Fruit fly (Drosophila melanogaster): ENCODE measurements around the gene CG6923.

CG6923 gene

DNA sequence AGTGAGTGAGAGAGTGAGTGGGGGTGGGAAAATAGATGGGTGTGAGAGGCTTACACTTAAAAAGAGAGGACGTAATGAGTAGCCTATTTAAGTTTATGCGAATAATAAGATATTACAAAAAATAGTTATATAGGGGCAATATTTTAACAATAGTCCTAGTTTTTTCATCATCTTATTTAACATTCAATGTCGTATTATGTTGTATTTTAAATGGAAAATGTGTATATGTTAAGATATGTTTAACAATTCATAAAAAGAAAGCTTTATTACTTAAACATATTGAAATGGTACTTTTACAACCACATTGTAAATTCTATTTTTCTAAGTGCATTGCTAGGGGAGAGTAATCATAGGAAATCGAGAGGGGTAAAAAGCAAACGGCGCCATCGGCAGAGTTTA is 24.2 kb upstream of the CG6923 start (continued):
- peak; percentile 43 for TF ChIP-seq topi (GFP tag; optimal IDR thresholded peaks at IDR 0.05)
- TF ChIP-seq Lpt (GFP tag; optimal IDR thresholded peaks at IDR 0.05) = no peak
- peak; percentile 51 for TF ChIP-seq CG32006 (GFP tag; optimal IDR thresholded peaks at IDR 0.05)
- TF ChIP-seq spab (GFP tag; optimal IDR thresholded peaks at IDR 0.05) = peak; percentile 50
- no peak for TF ChIP-seq CG4318 (GFP tag; optimal IDR thresholded peaks at IDR 0.05)
- no peak for TF ChIP-seq fd59A (GFP tag; optimal IDR thresholded peaks at IDR 0.05)
- TF ChIP-seq Sox14 (GFP tag; optimal IDR thresholded peaks at IDR 0.05) = peak; percentile 24
- TF ChIP-seq Gug (GFP tag; IDR thresholded peaks at IDR 0.05) = no peak
- peak; percentile 0 for TF ChIP-seq Hr39 (GFP tag; optimal IDR thresholded peaks at IDR 0.05)
- peak; percentile 86 for TF ChIP-seq Eip78C (GFP tag)
- no peak for TF ChIP-seq CG6854 (GFP tag; optimal IDR thresholded peaks at IDR 0.05)
- peak; percentile 36 for TF ChIP-seq pdm3 (GFP tag; optimal IDR thresholded peaks at IDR 0.05)
- TF ChIP-seq fkh (GFP tag; optimal IDR thresholded peaks at IDR 0.05) = no peak
- peak; percentile 3 for TF ChIP-seq Sox102F (GFP tag; optimal IDR thresholded peaks at IDR 0.05)
- peak; percentile 27 for TF ChIP-seq CG31627 (GFP tag; optimal IDR thresholded peaks at IDR 0.05)
- peak; percentile 52 for TF ChIP-seq Met (GFP tag; optimal IDR thresholded peaks at IDR 0.05)
- TF ChIP-seq svp (GFP tag) = no peak
- TF ChIP-seq vri (GFP tag; optimal IDR thresholded peaks at IDR 0.05) = no peak

DNA sequence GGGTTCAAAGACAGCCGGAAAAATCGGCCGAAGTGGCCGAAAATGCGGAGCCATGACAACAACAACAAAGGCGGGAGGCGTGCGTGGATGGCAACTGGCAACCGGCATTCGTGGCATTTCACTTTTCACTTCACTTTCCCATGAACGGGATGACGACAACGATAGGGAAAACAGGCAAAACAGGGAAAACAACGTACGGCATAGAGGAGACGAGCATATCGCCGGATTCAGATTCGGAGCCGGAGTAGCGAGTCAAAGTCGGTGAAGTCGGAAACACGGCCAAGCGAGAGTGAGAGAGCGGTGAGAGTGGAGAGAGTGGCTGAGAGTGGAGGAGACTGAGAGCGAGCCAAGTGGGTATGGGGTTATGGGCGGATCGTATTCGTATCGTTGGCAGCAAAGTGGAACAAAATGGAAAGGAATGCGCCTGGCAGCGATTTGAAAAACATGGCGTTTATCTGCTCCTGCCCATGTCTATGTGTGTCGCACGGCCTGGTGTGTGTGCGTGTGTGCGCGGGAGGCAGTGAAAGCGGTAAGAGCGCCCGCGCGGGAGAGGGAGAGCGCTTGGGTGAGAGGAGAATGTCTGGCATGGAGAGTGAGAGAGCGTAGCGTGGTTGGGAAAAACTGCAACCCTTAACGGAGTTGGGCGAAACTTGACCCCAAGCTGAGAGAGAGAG is 23.6 kb upstream of the CG6923 start:
- TF ChIP-seq vri (GFP tag; optimal IDR thresholded peaks at IDR 0.05) = no peak
- TF ChIP-seq CG32006 (GFP tag; optimal IDR thresholded peaks at IDR 0.05) = peak; percentile 0
- no peak for TF ChIP-seq cyc (GFP tag; optimal IDR thresholded peaks at IDR 0.05)
- no peak for TF ChIP-seq acj6 (GFP tag; optimal IDR thresholded peaks at IDR 0.05)
- no peak for TF ChIP-seq CG4318 (GFP tag; optimal IDR thresholded peaks at IDR 0.05)
- no peak for TF ChIP-seq eg (GFP tag; IDR thresholded peaks at IDR 0.05)
- peak; percentile 50; the same call in 1 of the 3 replicates for TF ChIP-seq CG8119 (GFP tag; IDR thresholded peaks at IDR 0.05)
- TF ChIP-seq CG6163 (GFP tag; IDR thresholded peaks at IDR 0.05) = 0 out of 3 replicates have a peak, but pooled peaks have one; percentile 53
- TF ChIP-seq achi (GFP tag; optimal IDR thresholded peaks at IDR 0.05) = no peak
- TF ChIP-seq net (GFP tag; optimal IDR thresholded peaks at IDR 0.05) = no peak
- peak; percentile 37 for TF ChIP-seq Eip78C (GFP tag)
- TF ChIP-seq CG1621 (tag; optimal IDR thresholded peaks at IDR 0.05) = peak; percentile 44
- TF ChIP-seq CG6854 (GFP tag; optimal IDR thresholded peaks at IDR 0.05) = peak; percentile 27
- no peak for TF ChIP-seq Lpt (GFP tag; optimal IDR thresholded peaks at IDR 0.05)
- no peak for TF ChIP-seq lz (GFP tag; optimal IDR thresholded peaks at IDR 0.05)
- TF ChIP-seq CG11294 (GFP tag; IDR thresholded peaks at IDR 0.05) = no peak
- peak; percentile 38 for TF ChIP-seq CG15336 (GFP tag; IDR thresholded peaks at IDR 0.05)
- no peak for TF ChIP-seq CG11762 (GFP tag; optimal IDR thresholded peaks at IDR 0.05; ENCODE audit: insufficient read depth)
- TF ChIP-seq Blimp-1 (GFP tag; optimal IDR thresholded peaks at IDR 0.05) = peak; percentile 70

dm6 chr3R:11772181-11772827 is 22.5 kb upstream of the CG6923 start:
- TF ChIP-seq CG3032 (tag; optimal IDR thresholded peaks at IDR 0.05) (no peak), fd85E (GFP tag; optimal IDR thresholded peaks at IDR 0.05) (no peak), CG8632 (GFP tag; optimal IDR thresholded peaks at IDR 0.05) (no peak), salr (GFP tag; optimal IDR thresholded peaks at IDR 0.05) (no peak), cyc (GFP tag; optimal IDR thresholded peaks at IDR 0.05) (no peak), CG6854 (GFP tag; optimal IDR thresholded peaks at IDR 0.05) (no peak), CG6808 (GFP tag; optimal IDR thresholded peaks at IDR 0.05) (no peak), Smox (GFP tag; optimal IDR thresholded peaks at IDR 0.05) (no peak), dac (GFP tag; optimal IDR thresholded peaks at IDR 0.05) (no peak)
